Worm (Caenorhabditis elegans) whole organism, young adult: ENCODE data around the gene R10E4.3.

Experiments
- B0035.1 ChIP-seq: sonication (generic microtip); optimal IDR thresholded peaks from 2 replicates; lab custom pipeline; 2016; ENCODE audit warnings: missing genetic modification characterization, mild to moderate bottlenecking, missing compliant biosample characterization, missing genotype, missing genetic modification reagents
- B0261.1 ChIP-seq: sonication (generic microtip); optimal IDR thresholded peaks from 2 replicates; lab custom pipeline; 2016; ENCODE audit warnings: mild to moderate bottlenecking, missing genetic modification characterization, moderate library complexity, missing compliant biosample characterization
- C17E4.6 ChIP-seq: fragments of 200-800 bp; sonication (Bioruptor generic); IDR thresholded peaks from 2 replicates; pipeline ENCODE4 v1.3.6; 2022; ENCODE audit warnings: missing genetic modification reagents, missing genetic modification characterization, missing compliant biosample characterization
- F52B5.7 ChIP-seq: sonication (generic microtip); optimal IDR thresholded peaks from 2 replicates; lab custom pipeline; 2016; ENCODE audit warnings: mild to moderate bottlenecking, missing genetic modification characterization, missing compliant biosample characterization
- K11D2.4 ChIP-seq: fragments of 200-800 bp; sonication (Bioruptor generic); IDR thresholded peaks from 2 replicates; pipeline ENCODE4 v1.3.6; 2022; ENCODE audit warnings: missing genetic modification reagents, missing genetic modification characterization, missing compliant biosample characterization
- K12H6.12 ChIP-seq: fragments of 200-800 bp; sonication (Bioruptor generic); optimal IDR thresholded peaks from 2 replicates; lab custom pipeline; 2018; ENCODE audit warnings: mild to moderate bottlenecking, missing genetic modification characterization, missing compliant biosample characterization
- Y67H2A.10 ChIP-seq: fragments of 200-800 bp; sonication (Bioruptor generic); conservative IDR thresholded peaks from 2 replicates; pipeline ENCODE4 v1.3.6; 2022; ENCODE audit warnings: missing genetic modification reagents, missing genetic modification characterization, missing compliant biosample characterization
- aptf-3 ChIP-seq: fragments of 200-800 bp; sonication (Bioruptor generic); IDR thresholded peaks from 2 replicates; pipeline ENCODE4 v1.3.6; 2022; ENCODE audit warnings: missing genetic modification characterization, missing compliant biosample characterization
- attf-3 ChIP-seq: fragments of 200-800 bp; sonication (Bioruptor generic); conservative IDR thresholded peaks from 2 replicates; pipeline ENCODE4 v1.3.6; 2022; ENCODE audit warnings: missing genetic modification reagents, missing genetic modification characterization, missing compliant biosample characterization
- attf-5 ChIP-seq: fragments of 200-800 bp; sonication (Bioruptor generic); optimal IDR thresholded peaks from 2 replicates; lab custom pipeline; 2018; ENCODE audit warnings: mild to moderate bottlenecking, missing genetic modification characterization, missing compliant biosample characterization
- ccch-3 ChIP-seq: fragments of 200-800 bp; sonication (Bioruptor generic); optimal IDR thresholded peaks from 2 replicates; lab custom pipeline; 2018; ENCODE audit warnings: mild to moderate bottlenecking, missing genetic modification characterization, missing compliant biosample characterization
- cebp-2 ChIP-seq: fragments of 200-800 bp; sonication (Bioruptor generic); IDR thresholded peaks from 2 replicates; pipeline ENCODE4 v1.3.6; 2022; ENCODE audit warnings: missing genetic modification characterization, missing compliant biosample characterization
- ceh-27 ChIP-seq: fragments of 200-800 bp; sonication (Bioruptor generic); optimal IDR thresholded peaks from 2 replicates; lab custom pipeline; 2018; ENCODE audit warnings: mild to moderate bottlenecking, missing genetic modification characterization, moderate library complexity, missing compliant biosample characterization
- ceh-58 ChIP-seq: fragments of 200-800 bp; sonication (Bioruptor generic); IDR thresholded peaks from 2 replicates; pipeline ENCODE4 v1.3.6; 2022; ENCODE audit warnings: missing genetic modification characterization, missing compliant biosample characterization
- die-1 ChIP-seq: sonication (generic microtip); optimal IDR thresholded peaks from 2 replicates; lab custom pipeline; 2016; ENCODE audit warnings: missing genotype, mild to moderate bottlenecking, missing genetic modification characterization, missing compliant biosample characterization
- dox-1 ChIP-seq: fragments of 200-800 bp; sonication (Bioruptor generic); IDR thresholded peaks from 2 replicates; pipeline ENCODE4 v1.3.6; 2022; ENCODE audit warnings: missing genetic modification reagents, missing genetic modification characterization, missing compliant biosample characterization
- efl-1 ChIP-seq: fragments of 150-350 bp; optimal IDR thresholded peaks from 2 replicates; lab custom pipeline; 2014; ENCODE audit warnings: missing biosample characterization, missing genetic modification reagents, missing genetic modification characterization
- egl-44 ChIP-seq: fragments of 200-800 bp; sonication (Bioruptor generic); IDR thresholded peaks from 2 replicates; pipeline ENCODE4 v1.3.6; 2022; ENCODE audit warnings: missing genetic modification reagents, missing genetic modification characterization, missing compliant biosample characterization
- egrh-3 ChIP-seq: fragments of 200-800 bp; sonication (Bioruptor generic); IDR thresholded peaks from 2 replicates; pipeline ENCODE4 v1.3.6; 2022; ENCODE audit warnings: missing genetic modification reagents, missing genetic modification characterization, missing compliant biosample characterization
- fkh-3 ChIP-seq: sonication (generic microtip); optimal IDR thresholded peaks from 2 replicates; lab custom pipeline; 2016; ENCODE audit warnings: mild to moderate bottlenecking, missing genetic modification characterization, missing compliant biosample characterization
- hrde-1 ChIP-seq: sonication (generic microtip); optimal IDR thresholded peaks from 2 replicates; lab custom pipeline; 2016; ENCODE audit warnings: missing genetic modification characterization, mild to moderate bottlenecking, missing compliant biosample characterization, moderate library complexity, missing genotype, missing genetic modification reagents, borderline replicate concordance
- lag-1 ChIP-seq: fragments of 200-800 bp; sonication (Bioruptor generic); IDR thresholded peaks from 2 replicates; pipeline ENCODE4 v1.3.6; 2022; ENCODE audit warnings: missing genetic modification reagents, missing genetic modification characterization, missing compliant biosample characterization
- let-526 ChIP-seq: fragments of 200-800 bp; sonication (Bioruptor generic); IDR thresholded peaks from 2 replicates; pipeline ENCODE4 v1.3.6; 2022; ENCODE audit warnings: missing genetic modification reagents, missing genetic modification characterization, missing compliant biosample characterization
- lin-40 ChIP-seq: sonication (generic microtip); optimal IDR thresholded peaks from 2 replicates; lab custom pipeline; 2016; ENCODE audit warnings: missing genetic modification characterization, mild to moderate bottlenecking, missing compliant biosample characterization, missing genotype, missing genetic modification reagents
- lin-54 ChIP-seq: fragments of 200-800 bp; sonication (Bioruptor generic); optimal IDR thresholded peaks from 2 replicates; lab custom pipeline; 2018; ENCODE audit warnings: mild to moderate bottlenecking, missing genetic modification characterization, missing compliant biosample characterization
- madf-10 ChIP-seq: sonication (generic microtip); optimal IDR thresholded peaks from 2 replicates; lab custom pipeline; 2016; ENCODE audit warnings: mild to moderate bottlenecking, missing genetic modification characterization, missing compliant biosample characterization
- madf-3 ChIP-seq: fragments of 200-800 bp; sonication (Bioruptor generic); IDR thresholded peaks from 2 replicates; pipeline ENCODE4 v1.3.6; 2022; ENCODE audit warnings: missing genetic modification reagents, missing genetic modification characterization, missing compliant biosample characterization
- madf-6 ChIP-seq: fragments of 200-800 bp; sonication (Bioruptor generic); IDR thresholded peaks from 2 replicates; pipeline ENCODE4 v1.3.6; 2022; ENCODE audit warnings: missing genetic modification reagents, missing genetic modification characterization, missing compliant biosample characterization
- mes-4 ChIP-seq: sonication (generic microtip); optimal IDR thresholded peaks from 2 replicates; lab custom pipeline; 2016; ENCODE audit warnings: missing genotype, missing genetic modification characterization, missing compliant biosample characterization
- nfya-2 ChIP-seq: fragments of 200-800 bp; sonication (Bioruptor generic); IDR thresholded peaks from 2 replicates; pipeline ENCODE4 v1.3.6; 2022; ENCODE audit warnings: missing genetic modification reagents, missing genetic modification characterization, missing compliant biosample characterization
- nfyb-1 ChIP-seq: fragments of 200-800 bp; sonication (Bioruptor generic); IDR thresholded peaks from 2 replicates; pipeline ENCODE4 v1.3.6; 2022; ENCODE audit warnings: missing genetic modification reagents, missing genetic modification characterization, missing compliant biosample characterization
- nhr-80 ChIP-seq: sonication (generic microtip); optimal IDR thresholded peaks from 2 replicates; lab custom pipeline; 2016; ENCODE audit warnings: missing genetic modification characterization, missing compliant biosample characterization
- nhr-90 ChIP-seq: sonication (generic microtip); optimal IDR thresholded peaks from 2 replicates; lab custom pipeline; 2016; ENCODE audit warnings: missing genotype, mild to moderate bottlenecking, missing genetic modification characterization, missing compliant biosample characterization
- pbrm-1 ChIP-seq: fragments of 200-800 bp; sonication (Bioruptor generic); IDR thresholded peaks from 2 replicates; pipeline ENCODE4 v1.3.6; 2022; ENCODE audit warnings: missing genetic modification reagents, missing genetic modification characterization, missing compliant biosample characterization
- repo-1 ChIP-seq: sonication (generic microtip); optimal IDR thresholded peaks from 2 replicates; lab custom pipeline; 2017; ENCODE audit warnings: mild to moderate bottlenecking, missing genetic modification characterization, missing compliant biosample characterization
- rpc-1 ChIP-seq, 2 experiments: fragments of 150-350 bp in 1 of 2; sonication (generic microtip) in 1 of 2; optimal IDR thresholded peaks; 2 replicates each; lab custom pipeline; 2014 to 2018; ENCODE audit warnings: missing biosample characterization in 1 of 2, missing genetic modification characterization in 1 of 2, missing genetic modification reagents in 1 of 2, missing genotype in 1 of 2
- sea-2 ChIP-seq: fragments of 200-800 bp; sonication (Bioruptor generic); IDR thresholded peaks from 2 replicates; pipeline ENCODE4 v1.3.6; 2022; ENCODE audit warnings: missing genetic modification characterization, missing compliant biosample characterization
- snpc-1.3 ChIP-seq: sonication (generic microtip); optimal IDR thresholded peaks from 2 replicates; lab custom pipeline; 2017; ENCODE audit warnings: missing genetic modification characterization, mild to moderate bottlenecking, missing compliant biosample characterization, antibody characterized with exemption, moderate library complexity, missing genotype, missing genetic modification reagents; ENCODE audit not compliant: insufficient read depth
- xnd-1 ChIP-seq: sonication (generic microtip); optimal IDR thresholded peaks from 2 replicates; lab custom pipeline; 2016; ENCODE audit warnings: missing genotype, missing genetic modification reagents, missing genetic modification characterization, missing compliant biosample characterization
- zfh-2 ChIP-seq: fragments of 200-800 bp; sonication (Bioruptor generic); conservative IDR thresholded peaks from 2 replicates; pipeline ENCODE4 v1.3.6; 2022; ENCODE audit warnings: missing genetic modification reagents, missing genetic modification characterization, missing compliant biosample characterization
- ztf-18 ChIP-seq: sonication (generic microtip); optimal IDR thresholded peaks from 2 replicates; lab custom pipeline; 2016; ENCODE audit warnings: missing genotype, mild to moderate bottlenecking, missing genetic modification characterization, missing compliant biosample characterization
- ztf-22 ChIP-seq: fragments of 200-800 bp; sonication (Bioruptor generic); optimal IDR thresholded peaks from 2 replicates; lab custom pipeline; 2018; ENCODE audit warnings: mild to moderate bottlenecking, missing genetic modification characterization, moderate library complexity, missing compliant biosample characterization
- ztf-25 ChIP-seq: fragments of 200-800 bp; sonication (Bioruptor generic); IDR thresholded peaks from 2 replicates; pipeline ENCODE4 v1.3.6; 2022; ENCODE audit warnings: missing genetic modification reagents, missing genetic modification characterization, missing compliant biosample characterization
- ztf-26 ChIP-seq: sonication (generic microtip); optimal IDR thresholded peaks from 2 replicates; lab custom pipeline; 2017; ENCODE audit warnings: missing genetic modification characterization, missing compliant biosample characterization
- ztf-28 ChIP-seq: fragments of 200-800 bp; sonication (Bioruptor generic); IDR thresholded peaks from 2 replicates; pipeline ENCODE4 v1.3.6; 2022; ENCODE audit warnings: missing genetic modification reagents, missing genetic modification characterization, missing compliant biosample characterization
- ztf-3 ChIP-seq: fragments of 200-800 bp; sonication (Bioruptor generic); optimal IDR thresholded peaks from 2 replicates; lab custom pipeline; 2018; ENCODE audit warnings: mild to moderate bottlenecking, missing genetic modification characterization, missing compliant biosample characterization
- ztf-6 ChIP-seq: fragments of 200-800 bp; sonication (Bioruptor generic); IDR thresholded peaks from 2 replicates; pipeline ENCODE4 v1.3.6; 2022; ENCODE audit warnings: missing genetic modification reagents, missing genetic modification characterization, missing compliant biosample characterization

R10E4.3 gene

DNA sequence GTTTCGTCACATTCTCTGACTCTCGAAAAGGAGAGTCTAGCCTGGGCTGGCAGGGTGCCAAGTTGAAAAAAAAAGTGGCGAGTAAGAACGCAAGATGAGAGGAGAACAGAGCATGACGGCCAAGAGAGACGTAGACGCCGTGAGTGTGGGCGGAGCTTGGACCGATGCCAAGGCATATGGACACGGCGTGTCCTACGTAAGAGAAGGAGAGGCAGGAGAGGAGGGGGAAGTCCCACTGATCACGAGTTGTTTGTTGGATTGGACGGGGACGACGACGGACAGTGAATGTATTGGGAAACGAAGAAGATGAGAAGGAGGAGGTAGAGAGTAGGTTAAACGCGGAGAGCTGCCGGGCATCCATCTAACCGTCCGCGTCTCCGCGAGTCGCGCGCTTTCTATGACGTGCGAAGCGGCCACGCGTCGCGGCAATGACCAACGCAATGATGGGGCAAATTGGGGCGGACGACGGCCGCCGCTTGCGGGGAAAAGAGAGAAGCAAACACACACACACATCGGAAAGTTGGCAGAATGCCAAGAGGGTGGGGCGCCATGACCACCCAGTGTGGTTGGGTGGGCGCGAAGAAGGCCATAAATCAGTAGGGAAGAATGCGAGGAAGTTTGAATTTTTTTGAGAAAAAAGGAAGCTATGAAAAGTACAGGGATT, 5.2 kb downstream of the R10E4.3 start (continued):
- TF ChIP-seq nhr-80: peak; percentile 98
- TF ChIP-seq efl-1: no peak
- TF ChIP-seq ztf-3 (GFP tag; lab: Kevin White, UChicago): peak; percentile 93
- no peak for TF ChIP-seq ceh-58
- no peak for TF ChIP-seq hrde-1 (tag; lab: Kevin White, UChicago)
- peak; percentile 1 for TF ChIP-seq fkh-3
- peak; percentile 99 for TF ChIP-seq K12H6.12 (tag; lab: Kevin White, UChicago)
- no peak for TF ChIP-seq ccch-3 (GFP tag; lab: Kevin White, UChicago)
- TF ChIP-seq egrh-3 (GFP tag; lab: Robert Waterston, UW): peak; percentile 87
- peak; percentile 68 for TF ChIP-seq let-526 (GFP tag; lab: Robert Waterston, UW)
- no peak for TF ChIP-seq rpc-1 (optimal IDR thresholded peaks at IDR 0.05; lab: Kevin White, UChicago)
- no peak for TF ChIP-seq rpc-1 (tag; optimal IDR thresholded peaks at IDR 0.05; lab: Kevin White, UChicago)
- peak; percentile 100 for TF ChIP-seq zfh-2 (GFP tag; lab: Robert Waterston, UW)
- peak; percentile 96 for TF ChIP-seq K11D2.4 (GFP tag; lab: Robert Waterston, UW)
- no peak for TF ChIP-seq mes-4 (tag; lab: Kevin White, UChicago)
- TF ChIP-seq sea-2 (GFP tag; lab: Robert Waterston, UW): peak; percentile 86; the same call in 1 of the 2 replicates
- peak; percentile 82 for TF ChIP-seq ztf-18 (tag; lab: Kevin White, UChicago)
- TF ChIP-seq nhr-90 (tag; lab: Kevin White, UChicago): peak; percentile 89
- TF ChIP-seq repo-1 (tag; lab: Kevin White, UChicago): peak; percentile 94
- TF ChIP-seq C17E4.6: peak; percentile 52; the same call in 1 of the 2 replicates
- TF ChIP-seq madf-6 (GFP tag; lab: Robert Waterston, UW): no peak
- TF ChIP-seq ceh-27 (GFP tag; lab: Kevin White, UChicago): peak; percentile 94
- peak; percentile 91; the same call in 1 of the 2 replicates for TF ChIP-seq lag-1 (GFP tag; lab: Robert Waterston, UW)
- TF ChIP-seq aptf-3 (GFP tag; lab: Robert Waterston, UW): 0 out of 2 replicates have a peak, but pooled peaks have one; percentile 23
- TF ChIP-seq attf-5 (GFP tag; lab: Kevin White, UChicago): peak; percentile 98
- peak; percentile 99 for TF ChIP-seq ztf-22 (GFP tag; lab: Kevin White, UChicago)
- TF ChIP-seq nfyb-1 (GFP tag; lab: Robert Waterston, UW): peak; percentile 98
- peak; percentile 25 for TF ChIP-seq B0261.1 (tag; lab: Kevin White, UChicago)
- TF ChIP-seq madf-10 (tag; lab: Kevin White, UChicago): peak; percentile 98
- TF ChIP-seq madf-3: peak; percentile 87
- TF ChIP-seq lin-54 (GFP tag; lab: Kevin White, UChicago): peak; percentile 82
- TF ChIP-seq Y67H2A.10 (GFP tag; lab: Robert Waterston, UW): no peak; the same call in 1 of the 2 replicates
- no peak for TF ChIP-seq attf-3 (GFP tag; lab: Robert Waterston, UW)
- peak; percentile 93 for TF ChIP-seq die-1 (tag; lab: Kevin White, UChicago)
- peak; percentile 95 for TF ChIP-seq dox-1
- 0 out of 2 replicates have a peak, but pooled peaks have one; percentile 11 for TF ChIP-seq ztf-28
- TF ChIP-seq ztf-26 (tag; lab: Kevin White, UChicago): peak; percentile 98
- peak; percentile 89 for TF ChIP-seq B0035.1
- TF ChIP-seq snpc-1.3: no peak
- 0 out of 2 replicates have a peak, but pooled peaks have one; percentile 47 for TF ChIP-seq cebp-2 (GFP tag; lab: Robert Waterston, UW)
- no peak for TF ChIP-seq nfya-2 (GFP tag; lab: Robert Waterston, UW)
- TF ChIP-seq pbrm-1 (GFP tag; lab: Robert Waterston, UW): peak; percentile 92
- peak; percentile 98 for TF ChIP-seq egl-44 (GFP tag; lab: Robert Waterston, UW)
- TF ChIP-seq lin-40 (tag; lab: Kevin White, UChicago): peak; percentile 99
- peak; percentile 69; the same call in 1 of the 2 replicates for TF ChIP-seq ztf-6 (GFP tag; lab: Robert Waterston, UW)
- peak; percentile 68 for TF ChIP-seq F52B5.7 (tag; lab: Kevin White, UChicago)
- TF ChIP-seq ztf-25 (GFP tag; lab: Robert Waterston, UW): no peak
- no peak for TF ChIP-seq xnd-1 (tag; lab: Kevin White, UChicago)
